Fruit fly (Drosophila melanogaster): ENCODE measurements around the gene Argk2.

Argk2 gene

DNA sequence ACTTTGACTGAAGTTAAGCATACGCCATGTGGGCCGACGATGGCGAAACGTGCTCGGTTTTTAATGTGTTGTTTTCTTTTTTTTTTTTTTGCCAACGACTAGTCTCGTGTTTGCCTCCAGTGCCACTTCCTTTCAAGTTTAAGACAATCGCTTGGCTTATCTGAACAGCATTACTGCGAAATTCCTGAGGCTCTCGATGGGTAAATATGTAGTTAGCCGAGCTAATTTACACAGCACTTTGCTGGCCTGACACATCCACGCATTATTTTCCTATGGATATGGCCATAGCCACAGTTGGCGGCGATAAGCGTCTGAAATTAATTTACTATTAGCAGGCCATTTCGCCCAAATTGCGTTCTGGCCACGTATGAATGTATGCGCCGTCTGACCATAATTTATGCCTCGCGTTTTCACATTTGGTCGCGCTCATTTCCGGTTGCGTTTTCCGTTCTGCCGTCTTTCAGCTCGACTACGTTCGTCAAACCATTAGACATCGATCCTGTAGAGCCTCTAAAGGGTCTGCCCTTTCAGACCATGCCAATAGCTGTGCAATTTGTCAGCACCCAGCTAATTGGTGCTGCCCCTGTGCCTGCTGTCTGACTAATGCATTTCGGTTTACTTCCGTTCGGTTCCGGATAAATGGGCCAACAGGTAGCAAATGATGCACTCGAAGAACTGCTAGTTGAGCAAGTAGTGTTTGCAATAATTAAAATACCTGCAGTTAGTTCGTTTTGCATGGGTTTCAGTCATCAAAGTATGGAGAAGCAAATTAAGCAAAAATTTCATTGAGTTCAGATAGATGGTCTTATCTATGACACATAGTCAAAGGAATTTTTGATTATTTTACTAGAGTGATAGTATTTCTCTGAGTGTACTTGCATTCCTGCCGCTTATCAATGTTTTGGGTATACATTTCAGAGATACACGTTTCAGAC lies 26.5 kb upstream of the Argk2 start (continued):
- TF ChIP-seq cwo (GFP tag; optimal IDR thresholded peaks at IDR 0.05) (peak; percentile 26), Rfx (GFP tag; IDR thresholded peaks at IDR 0.05) (peak; percentile 50; the same call in 1 of the 2 replicates), CG2120 (GFP tag; optimal IDR thresholded peaks at IDR 0.05) (peak; percentile 11), fd3F (GFP tag; optimal IDR thresholded peaks at IDR 0.05) (no peak), lola (GFP tag; optimal IDR thresholded peaks at IDR 0.05) (peak in 1 of 3 experiments; percentile 28), h (optimal IDR thresholded peaks at IDR 0.05) (no peak), sc (optimal IDR thresholded peaks at IDR 0.05) (no peak), sc (GFP tag; optimal IDR thresholded peaks at IDR 0.05) (no peak), scrt (GFP tag; optimal IDR thresholded peaks at IDR 0.05) (no peak), corto (GFP tag; optimal IDR thresholded peaks at IDR 0.05) (no peak), CG2678 (tag; optimal IDR thresholded peaks at IDR 0.05) (peak; percentile 16), lab (GFP tag; optimal IDR thresholded peaks at IDR 0.05) (peak; percentile 51), ash1 (GFP tag; optimal IDR thresholded peaks at IDR 0.05) (no peak), Stat92E (GFP tag; optimal IDR thresholded peaks at IDR 0.05) (no peak), Hmx (GFP tag; optimal IDR thresholded peaks at IDR 0.05) (no peak), YL-1 (GFP tag; optimal IDR thresholded peaks at IDR 0.05) (no peak), CG7745 (tag; optimal IDR thresholded peaks at IDR 0.05) (no peak), CoRest (tag; optimal IDR thresholded peaks at IDR 0.05) (no peak), Dbx (GFP tag; IDR thresholded peaks at IDR 0.05) (0 out of 3 replicates have a peak, but pooled peaks have one; percentile 17), insv (GFP tag; optimal IDR thresholded peaks at IDR 0.05) (no peak), ttk (GFP tag; IDR thresholded peaks at IDR 0.05) (no peak), caup (GFP tag; optimal IDR thresholded peaks at IDR 0.05; ENCODE audit: severe bottlenecking) (peak; percentile 23), zf30C (GFP tag; optimal IDR thresholded peaks at IDR 0.05) (peak; percentile 79), Nf-YB (GFP tag; optimal IDR thresholded peaks at IDR 0.05) (no peak), NfI (GFP tag; optimal IDR thresholded peaks at IDR 0.05) (no peak), slp2 (GFP tag; optimal IDR thresholded peaks at IDR 0.05) (no peak), CG10654 (GFP tag; optimal IDR thresholded peaks at IDR 0.05) (no peak), CG7271 (tag; optimal IDR thresholded peaks at IDR 0.05) (peak; percentile 58), Ets65A (GFP tag) (peak; percentile 33), zen (tag; optimal IDR thresholded peaks at IDR 0.05) (peak; percentile 98), CG30403 (GFP tag; optimal IDR thresholded peaks at IDR 0.05) (no peak), prd (optimal IDR thresholded peaks at IDR 0.05) (no peak), prd (GFP tag; IDR thresholded peaks at IDR 0.05) (peak; percentile 81), chif (GFP tag; optimal IDR thresholded peaks at IDR 0.05) (peak in 1 of 2 experiments; percentile 24), pzg (GFP tag; optimal IDR thresholded peaks at IDR 0.05) (no peak), MESR4 (GFP tag; optimal IDR thresholded peaks at IDR 0.05) (no peak), CG18764 (GFP tag; optimal IDR thresholded peaks at IDR 0.05) (no peak), stwl (tag; optimal IDR thresholded peaks at IDR 0.05) (no peak), zfh1 (GFP tag; IDR thresholded peaks at IDR 0.05) (peak; percentile 50; the same call in 1 of the 3 replicates), CG12236 (GFP tag; optimal IDR thresholded peaks at IDR 0.05) (no peak), exex (tag; optimal IDR thresholded peaks at IDR 0.05) (no peak), CG11085 (GFP tag; IDR thresholded peaks at IDR 0.05) (no peak), oc (tag; optimal IDR thresholded peaks at IDR 0.05) (no peak), Elba2 (GFP tag; optimal IDR thresholded peaks at IDR 0.05) (peak; percentile 62), CG14860 (GFP tag; IDR thresholded peaks at IDR 0.05; ENCODE audit: partially characterized antibody) (no peak), GATAe (GFP tag; conservative IDR thresholded peaks at IDR 0.05) (no peak), MBD-R2 (GFP tag; IDR thresholded peaks at IDR 0.05) (no peak), CG10979 (tag; optimal IDR thresholded peaks at IDR 0.05) (peak; percentile 16)
